Fruit fly (Drosophila melanogaster): Measurements from ENCODE around the gene CG33189.
A peak's percentile ranks its signal among the peaks of the same experiment; 100 is the strongest.

The CG33189 gene

DNA sequence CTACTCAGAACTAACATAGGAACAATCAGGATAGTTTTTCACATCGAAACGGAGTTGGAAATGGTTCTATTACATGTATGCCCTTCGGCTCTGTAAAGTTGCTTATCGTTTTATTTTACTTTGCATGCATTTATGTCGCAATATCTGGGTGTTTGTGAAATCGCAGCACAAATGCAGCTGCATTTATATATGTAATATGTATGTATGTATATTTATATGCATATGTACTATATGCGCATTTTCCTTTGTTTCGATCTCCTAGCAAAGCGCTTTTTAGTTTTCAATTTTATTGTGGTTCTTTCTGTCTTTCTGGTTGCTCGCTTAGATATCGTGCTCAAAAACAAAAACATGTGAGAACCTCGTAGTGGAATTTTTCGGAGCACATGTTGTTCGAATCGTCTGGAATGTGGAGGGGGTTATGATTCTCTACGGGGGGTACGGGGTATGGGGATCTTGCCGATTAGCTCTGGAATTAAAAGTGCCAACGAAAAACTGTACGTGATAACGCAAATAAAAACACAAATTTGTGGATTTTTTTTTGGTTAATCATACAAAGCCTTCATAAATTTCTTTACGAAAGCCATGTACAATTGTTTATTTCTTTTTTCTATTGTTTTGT, 33.5 kb upstream of the CG33189 start (continued):
- TF ChIP-seq CG8388 (GFP tag; optimal IDR thresholded peaks at IDR 0.05) (no peak), Vsx1 (GFP tag; optimal IDR thresholded peaks at IDR 0.05) (peak; percentile 69), dysf (GFP tag; IDR thresholded peaks at IDR 0.05) (no peak), CG18011 (GFP tag; optimal IDR thresholded peaks at IDR 0.05) (no peak), toy (GFP tag; IDR thresholded peaks at IDR 0.05) (no peak), E2f2 (GFP tag; IDR thresholded peaks at IDR 0.05) (no peak), her (GFP tag; optimal IDR thresholded peaks at IDR 0.05) (no peak), disco-r (GFP tag; optimal IDR thresholded peaks at IDR 0.05) (no peak), CG10979 (tag; optimal IDR thresholded peaks at IDR 0.05) (no peak), abd-A (tag; optimal IDR thresholded peaks at IDR 0.05) (peak; percentile 51), unpg (GFP tag; optimal IDR thresholded peaks at IDR 0.05) (no peak), CG12942 (GFP tag; optimal IDR thresholded peaks at IDR 0.05) (no peak), Xrp1 (GFP tag; IDR thresholded peaks at IDR 0.05) (0 out of 2 replicates have a peak, but pooled peaks have one; percentile 5), tio (GFP tag; optimal IDR thresholded peaks at IDR 0.05) (no peak), CG18619 (GFP tag; optimal IDR thresholded peaks at IDR 0.05) (no peak), CG32532 (GFP tag; IDR thresholded peaks at IDR 0.05) (no peak), ac (GFP tag; optimal IDR thresholded peaks at IDR 0.05) (no peak), inv (GFP tag; IDR thresholded peaks at IDR 0.05; ENCODE audit: partially characterized antibody) (no peak), Nf-YB (GFP tag; optimal IDR thresholded peaks at IDR 0.05) (no peak), vfl (GFP tag; optimal IDR thresholded peaks at IDR 0.05) (no peak), dpn (GFP tag; optimal IDR thresholded peaks at IDR 0.05) (no peak), Ets65A (GFP tag) (no peak), CG10543 (GFP tag; optimal IDR thresholded peaks at IDR 0.05) (peak; percentile 81), CG14667 (GFP tag; IDR thresholded peaks at IDR 0.05) (no peak), CG11456 (GFP tag; IDR thresholded peaks at IDR 0.05) (no peak), emc (GFP tag; optimal IDR thresholded peaks at IDR 0.05) (no peak), CG12659 (GFP tag; optimal IDR thresholded peaks at IDR 0.05) (no peak), CG9932 (GFP tag; IDR thresholded peaks at IDR 0.05) (0 out of 2 replicates have a peak, but pooled peaks have one; percentile 18), Hr39 (optimal IDR thresholded peaks at IDR 0.05) (no peak), CrebB (tag; optimal IDR thresholded peaks at IDR 0.05) (no peak), CG12155 (GFP tag; optimal IDR thresholded peaks at IDR 0.05) (no peak), CG2199 (GFP tag; IDR thresholded peaks at IDR 0.05) (peak; percentile 67; the same call in 1 of the 3 replicates), zfh1 (GFP tag; IDR thresholded peaks at IDR 0.05) (0 out of 3 replicates have a peak, but pooled peaks have one; percentile 23), CG6765 (GFP tag; optimal IDR thresholded peaks at IDR 0.05) (peak; percentile 10), NfI (GFP tag; optimal IDR thresholded peaks at IDR 0.05) (no peak), CG4617 (GFP tag; optimal IDR thresholded peaks at IDR 0.05; ENCODE audit: borderline replicate concordance) (no peak), CG13123 (GFP tag; optimal IDR thresholded peaks at IDR 0.05) (no peak), ab (GFP tag; optimal IDR thresholded peaks at IDR 0.05) (no peak), gfzf (GFP tag; optimal IDR thresholded peaks at IDR 0.05) (no peak), Sry-δ (GFP tag; optimal IDR thresholded peaks at IDR 0.05) (no peak), CG6254 (GFP tag; optimal IDR thresholded peaks at IDR 0.05) (no peak), C15 (GFP tag; IDR thresholded peaks at IDR 0.05) (no peak), CG17385 (GFP tag; optimal IDR thresholded peaks at IDR 0.05) (no peak), insv (GFP tag; optimal IDR thresholded peaks at IDR 0.05) (no peak), chinmo (GFP tag; IDR thresholded peaks at IDR 0.05; ENCODE audit: partially characterized antibody) (0 out of 4 replicates have a peak, but pooled peaks have one; percentile 4), crol (GFP tag; IDR thresholded peaks at IDR 0.05) (peak; percentile 89), wek (GFP tag; optimal IDR thresholded peaks at IDR 0.05) (no peak), kay (GFP tag; optimal IDR thresholded peaks at IDR 0.05) (no peak), CG4328 (GFP tag; optimal IDR thresholded peaks at IDR 0.05) (no peak), lab (GFP tag; optimal IDR thresholded peaks at IDR 0.05) (peak; percentile 36), H2.0 (GFP tag; IDR thresholded peaks at IDR 0.05) (no peak)

Measured in whole organism, embryonic.